2 fruit fly cellular contexts compared by ENCODE assay signal in the genomic region with DNA sequence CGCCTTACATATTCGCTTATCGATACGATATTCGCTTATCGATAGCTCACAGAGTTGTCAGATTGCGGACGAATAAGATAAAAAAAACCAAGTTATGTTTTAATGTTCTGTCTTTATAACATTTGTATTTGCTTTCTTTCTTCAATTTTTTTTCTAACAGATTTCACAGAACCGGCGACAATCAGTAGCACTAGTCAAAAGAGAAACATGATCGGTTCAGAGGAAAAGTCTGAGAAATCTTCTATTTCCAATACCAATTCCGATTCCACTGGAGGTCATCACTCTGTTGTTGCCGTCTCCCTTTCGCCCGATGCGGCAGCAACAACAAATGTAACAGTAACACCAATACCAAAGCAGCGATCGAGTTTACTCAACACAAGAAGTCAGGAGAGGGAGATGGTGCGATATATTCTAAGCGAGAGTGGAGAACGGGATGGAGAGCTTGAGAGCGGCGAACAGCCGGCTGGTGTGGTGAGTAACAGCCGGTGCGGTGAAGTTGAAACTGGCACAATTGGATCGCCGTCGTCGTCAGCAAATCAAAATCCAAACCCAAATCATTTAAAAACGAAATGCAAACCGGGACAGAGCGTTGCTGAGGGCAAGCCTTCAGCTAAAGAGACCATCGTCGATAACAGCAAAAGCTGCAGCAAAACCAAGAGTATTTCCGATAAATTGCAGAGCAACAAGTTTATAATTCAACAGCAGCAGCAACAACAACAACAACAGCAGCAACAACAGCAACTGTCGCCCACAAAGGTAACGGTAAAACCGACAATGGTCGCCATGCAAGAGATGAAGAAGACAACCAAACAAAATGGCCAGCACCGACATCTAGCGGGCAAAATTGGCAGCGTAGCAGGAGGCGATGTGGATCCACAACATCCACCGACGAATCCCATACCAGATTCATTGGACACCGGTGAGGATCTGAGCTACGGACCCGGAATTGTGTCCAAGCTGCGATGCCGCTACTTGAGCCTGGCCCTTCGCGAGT.
TF ChIP-seq lines count a peak whose summit lies in the region.

No protein-coding gene starts in this region.

TF ChIP-seq in whole organism, embryonic, 481 proteins besides CTCF, POLR2A, EP300 and RAD21 (continued from another document and continues in another):
- TF ChIP-seq CG34224 (GFP tag; IDR thresholded peaks at IDR 0.05; lab: Robert Waterston, UW; ENCODE audit: partially characterized antibody) (peak; percentile 50; the same call in 2 of the 3 replicates), row (GFP tag; IDR thresholded peaks at IDR 0.05; lab: Robert Waterston, UW) (peak; percentile 79), seq (GFP tag; IDR thresholded peaks at IDR 0.05; lab: Robert Waterston, UW) (peak; percentile 12; the same call in 1 of the 2 replicates), Doc3 (GFP tag; IDR thresholded peaks at IDR 0.05; lab: Robert Waterston, UW; ENCODE audit: partially characterized antibody) (0 out of 3 replicates have a peak, but pooled peaks have one; percentile 42), CG12104 (GFP tag; optimal IDR thresholded peaks at IDR 0.05; lab: Kevin White, UChicago) (peak; percentile 50), CG33213 (GFP tag; optimal IDR thresholded peaks at IDR 0.05; lab: Kevin White, UChicago) (peak; percentile 27), nerfin-2 (GFP tag; IDR thresholded peaks at IDR 0.05; lab: Robert Waterston, UW; ENCODE audit: partially characterized antibody) (no peak), zf30C (GFP tag; optimal IDR thresholded peaks at IDR 0.05; lab: Kevin White, UChicago) (no peak), ato (GFP tag; IDR thresholded peaks at IDR 0.05; lab: Robert Waterston, UW; ENCODE audit: partially characterized antibody) (no peak), kni (GFP tag; optimal IDR thresholded peaks at IDR 0.05; lab: Kevin White, UChicago) (peak; percentile 99), CG9215 (GFP tag; IDR thresholded peaks at IDR 0.05; lab: Robert Waterston, UW) (peak; percentile 64), Ravus (GFP tag; IDR thresholded peaks at IDR 0.05; lab: Robert Waterston, UW) (no peak), CG5245 (GFP tag; optimal IDR thresholded peaks at IDR 0.05; lab: Kevin White, UChicago) (no peak), gsb-n (tag; optimal IDR thresholded peaks at IDR 0.05; lab: Kevin White, UChicago) (no peak), stwl (tag; optimal IDR thresholded peaks at IDR 0.05; lab: Kevin White, UChicago) (peak; percentile 19), CG6175 (GFP tag; IDR thresholded peaks at IDR 0.05; lab: Robert Waterston, UW) (no peak), Aef1 (GFP tag; IDR thresholded peaks at IDR 0.05; lab: Robert Waterston, UW) (peak; percentile 88), Hr39 (optimal IDR thresholded peaks at IDR 0.05; lab: Kevin White, UChicago) (no peak), CG6254 (GFP tag; optimal IDR thresholded peaks at IDR 0.05; lab: Kevin White, UChicago) (no peak), Atf6 (GFP tag; IDR thresholded peaks at IDR 0.05; lab: Robert Waterston, UW) (peak; percentile 54; the same call in 1 of the 2 replicates), CG7987 (GFP tag; optimal IDR thresholded peaks at IDR 0.05; lab: Kevin White, UChicago) (peak; percentile 63), HLHmδ (GFP tag; optimal IDR thresholded peaks at IDR 0.05; lab: Kevin White, UChicago) (peak; percentile 66), CG8290 (GFP tag; optimal IDR thresholded peaks at IDR 0.05; lab: Kevin White, UChicago) (peak; percentile 72), CG8290 (tag; optimal IDR thresholded peaks at IDR 0.05; lab: Kevin White, UChicago) (peak; percentile 77 to 89), CG14860 (GFP tag; IDR thresholded peaks at IDR 0.05; lab: Robert Waterston, UW; ENCODE audit: partially characterized antibody) (no peak), CG1529 (GFP tag; optimal IDR thresholded peaks at IDR 0.05; lab: Kevin White, UChicago) (no peak), Dbx (GFP tag; IDR thresholded peaks at IDR 0.05; lab: Robert Waterston, UW) (peak; percentile 63; the same call in 2 of the 3 replicates), Bgb (GFP tag; IDR thresholded peaks at IDR 0.05; lab: Robert Waterston, UW; ENCODE audit: partially characterized antibody) (peak; percentile 20; the same call in 1 of the 2 replicates), Hr3 (GFP tag; optimal IDR thresholded peaks at IDR 0.05; lab: Kevin White, UChicago) (peak; percentile 41), jumu (GFP tag; optimal IDR thresholded peaks at IDR 0.05; lab: Kevin White, UChicago) (peak; percentile 63), fd3F (GFP tag; optimal IDR thresholded peaks at IDR 0.05; lab: Kevin White, UChicago) (peak; percentile 44), az2 (GFP tag; optimal IDR thresholded peaks at IDR 0.05; lab: Kevin White, UChicago) (peak; percentile 23), vfl (GFP tag; optimal IDR thresholded peaks at IDR 0.05; lab: Kevin White, UChicago) (peak; percentile 44), CG2199 (GFP tag; IDR thresholded peaks at IDR 0.05; lab: Robert Waterston, UW) (no peak), bbx (GFP tag; IDR thresholded peaks at IDR 0.05; lab: Robert Waterston, UW; ENCODE audit: partially characterized antibody) (no peak), zfh2 (GFP tag; optimal IDR thresholded peaks at IDR 0.05; lab: Kevin White, UChicago) (peak; percentile 79), CG7928 (GFP tag; optimal IDR thresholded peaks at IDR 0.05; lab: Kevin White, UChicago) (peak; percentile 32), CG9797 (GFP tag; optimal IDR thresholded peaks at IDR 0.05; lab: Kevin White, UChicago) (peak; percentile 2), cas (GFP tag; IDR thresholded peaks at IDR 0.05; lab: Robert Waterston, UW) (no peak), run (tag; optimal IDR thresholded peaks at IDR 0.05; lab: Kevin White, UChicago) (no peak), B-H1 (GFP tag; IDR thresholded peaks at IDR 0.05; lab: Robert Waterston, UW) (peak; percentile 36; the same call in 1 of the 3 replicates), Jarid2 (GFP tag; optimal IDR thresholded peaks at IDR 0.05; lab: Kevin White, UChicago) (peak; percentile 69), gcm2 (GFP tag; optimal IDR thresholded peaks at IDR 0.05; lab: Kevin White, UChicago) (no peak), gro (GFP tag; optimal IDR thresholded peaks at IDR 0.05; lab: Kevin White, UChicago) (peak; percentile 40), Sry-β (GFP tag; optimal IDR thresholded peaks at IDR 0.05; lab: Kevin White, UChicago) (peak; percentile 77), H2.0 (GFP tag; IDR thresholded peaks at IDR 0.05; lab: Robert Waterston, UW) (no peak), fru (optimal IDR thresholded peaks at IDR 0.05; lab: Kevin White, UChicago) (no peak), CG18011 (GFP tag; optimal IDR thresholded peaks at IDR 0.05; lab: Kevin White, UChicago) (peak; percentile 39), CG18476 (GFP tag; optimal IDR thresholded peaks at IDR 0.05; lab: Kevin White, UChicago) (peak; percentile 21), tap (tag; optimal IDR thresholded peaks at IDR 0.05; lab: Kevin White, UChicago) (peak; percentile 63), oc (tag; optimal IDR thresholded peaks at IDR 0.05; lab: Kevin White, UChicago) (no peak), ranshi (GFP tag; IDR thresholded peaks at IDR 0.05; lab: Robert Waterston, UW) (peak; percentile 40; the same call in 1 of the 2 replicates), HLH4C (GFP tag; IDR thresholded peaks at IDR 0.05; lab: Robert Waterston, UW; ENCODE audit: partially characterized antibody) (peak; percentile 40; the same call in 2 of the 3 replicates), Sry-δ (GFP tag; optimal IDR thresholded peaks at IDR 0.05; lab: Kevin White, UChicago) (peak; percentile 75), Elba2 (GFP tag; optimal IDR thresholded peaks at IDR 0.05; lab: Kevin White, UChicago) (peak; percentile 17), CG13123 (GFP tag; optimal IDR thresholded peaks at IDR 0.05; lab: Kevin White, UChicago) (peak; percentile 32)

TF ChIP-seq in whole organism, prepupa, 60 proteins besides CTCF, POLR2A, EP300 and RAD21 (continued from another document):
- peak; percentile 55 for TF ChIP-seq CG8119 (GFP tag; IDR thresholded peaks at IDR 0.05; lab: Robert Waterston, UW)
- peak; percentile 72 for TF ChIP-seq CG6854 (GFP tag; optimal IDR thresholded peaks at IDR 0.05; lab: Kevin White, UChicago)
- TF ChIP-seq Ets21C (GFP tag; optimal IDR thresholded peaks at IDR 0.05; lab: Kevin White, UChicago): peak; percentile 67
- TF ChIP-seq CG7368 (GFP tag; optimal IDR thresholded peaks at IDR 0.05; lab: Kevin White, UChicago): peak; percentile 28
- TF ChIP-seq Eip75B (GFP tag; optimal IDR thresholded peaks at IDR 0.05; lab: Kevin White, UChicago): peak; percentile 54
- peak; percentile 55 for TF ChIP-seq CG11902 (GFP tag; optimal IDR thresholded peaks at IDR 0.05; lab: Kevin White, UChicago)
- TF ChIP-seq Hr39 (GFP tag; optimal IDR thresholded peaks at IDR 0.05; lab: Kevin White, UChicago): peak; percentile 78
- TF ChIP-seq Lpt (GFP tag; optimal IDR thresholded peaks at IDR 0.05; lab: Kevin White, UChicago): peak; percentile 45
- peak; percentile 63; the same call in 2 of the 3 replicates for TF ChIP-seq eg (GFP tag; IDR thresholded peaks at IDR 0.05; lab: Robert Waterston, UW)
- TF ChIP-seq salr (GFP tag; optimal IDR thresholded peaks at IDR 0.05; lab: Kevin White, UChicago): peak in 1 of 2 experiments; percentile 11
- peak; percentile 38 for TF ChIP-seq CG9139 (GFP tag; optimal IDR thresholded peaks at IDR 0.05; lab: Kevin White, UChicago)
- TF ChIP-seq CG16779 (tag; optimal IDR thresholded peaks at IDR 0.05; lab: Kevin White, UChicago): peak; percentile 36
- peak; percentile 74 for TF ChIP-seq Sox14 (GFP tag; optimal IDR thresholded peaks at IDR 0.05; lab: Kevin White, UChicago)
- TF ChIP-seq CG6276 (GFP tag; optimal IDR thresholded peaks at IDR 0.05; lab: Kevin White, UChicago): peak; percentile 57
- peak; percentile 15; the same call in 2 of the 3 replicates for TF ChIP-seq CG6163 (GFP tag; IDR thresholded peaks at IDR 0.05; lab: Robert Waterston, UW)
- peak; percentile 73 for TF ChIP-seq pdm3 (GFP tag; optimal IDR thresholded peaks at IDR 0.05; lab: Kevin White, UChicago)
